Worm (Caenorhabditis elegans) whole organism, young adult: ENCODE results near the gene slc-17.9.

Source experiments
- B0019.2 ChIP-seq: fragments of 200-800 bp; sonication (Bioruptor generic); conservative IDR thresholded peaks from 2 replicates; pipeline ENCODE4 v1.3.6; 2022; ENCODE audit warnings: missing genetic modification reagents, missing genetic modification characterization, missing compliant biosample characterization
- B0035.1 ChIP-seq: sonication (generic microtip); optimal IDR thresholded peaks from 2 replicates; lab custom pipeline; 2016; ENCODE audit warnings: missing genetic modification characterization, mild to moderate bottlenecking, missing compliant biosample characterization, missing genotype, missing genetic modification reagents
- C17E4.6 ChIP-seq: fragments of 200-800 bp; sonication (Bioruptor generic); IDR thresholded peaks from 2 replicates; pipeline ENCODE4 v1.3.6; 2022; ENCODE audit warnings: missing genetic modification reagents, missing genetic modification characterization, missing compliant biosample characterization
- F10E7.11 ChIP-seq: sonication (generic microtip); optimal IDR thresholded peaks from 2 replicates; lab custom pipeline; 2017; ENCODE audit warnings: mild to moderate bottlenecking, missing genetic modification characterization, moderate library complexity, missing compliant biosample characterization
- F22D6.2 ChIP-seq: sonication (generic microtip); optimal IDR thresholded peaks from 2 replicates; lab custom pipeline; 2016; ENCODE audit warnings: mild to moderate bottlenecking, missing genetic modification characterization, missing compliant biosample characterization
- F33H1.4 ChIP-seq: fragments of 200-800 bp; sonication (Bioruptor generic); IDR thresholded peaks from 2 replicates; pipeline ENCODE4 v1.3.6; 2022; ENCODE audit warnings: missing genetic modification reagents, missing genetic modification characterization, missing compliant biosample characterization
- F49E8.2 ChIP-seq: sonication (generic microtip); optimal IDR thresholded peaks from 3 replicates; lab custom pipeline; 2017; ENCODE audit warnings: missing genetic modification characterization, mild to moderate bottlenecking, missing compliant biosample characterization, antibody characterized with exemption, moderate library complexity; ENCODE audit not compliant: insufficient read depth
- F57A8.1 ChIP-seq: fragments of 200-800 bp; sonication (Bioruptor generic); optimal IDR thresholded peaks from 2 replicates; lab custom pipeline; 2018; ENCODE audit warnings: mild to moderate bottlenecking, missing genetic modification characterization, moderate library complexity, missing compliant biosample characterization
- Y53G8AR.9 ChIP-seq: fragments of 200-800 bp; sonication (Bioruptor generic); conservative IDR thresholded peaks from 2 replicates; pipeline ENCODE4 v1.3.6; 2022; ENCODE audit warnings: missing genetic modification reagents, missing genetic modification characterization, missing compliant biosample characterization
- akir-1 ChIP-seq: fragments of 200-800 bp; sonication (Bioruptor generic); optimal IDR thresholded peaks from 2 replicates; lab custom pipeline; 2018; ENCODE audit warnings: mild to moderate bottlenecking, missing genetic modification characterization, moderate library complexity, missing compliant biosample characterization
- athp-1 ChIP-seq: sonication (generic microtip); optimal IDR thresholded peaks from 2 replicates; lab custom pipeline; 2017; ENCODE audit warnings: mild to moderate bottlenecking, missing genetic modification characterization, missing compliant biosample characterization
- ccch-3 ChIP-seq: fragments of 200-800 bp; sonication (Bioruptor generic); optimal IDR thresholded peaks from 2 replicates; lab custom pipeline; 2018; ENCODE audit warnings: mild to moderate bottlenecking, missing genetic modification characterization, missing compliant biosample characterization
- cebp-2 ChIP-seq: fragments of 200-800 bp; sonication (Bioruptor generic); IDR thresholded peaks from 2 replicates; pipeline ENCODE4 v1.3.6; 2022; ENCODE audit warnings: missing genetic modification characterization, missing compliant biosample characterization
- die-1 ChIP-seq: sonication (generic microtip); optimal IDR thresholded peaks from 2 replicates; lab custom pipeline; 2016; ENCODE audit warnings: missing genotype, mild to moderate bottlenecking, missing genetic modification characterization, missing compliant biosample characterization
- efl-1 ChIP-seq: fragments of 150-350 bp; optimal IDR thresholded peaks from 2 replicates; lab custom pipeline; 2014; ENCODE audit warnings: missing biosample characterization, missing genetic modification reagents, missing genetic modification characterization
- egl-44 ChIP-seq: fragments of 200-800 bp; sonication (Bioruptor generic); IDR thresholded peaks from 2 replicates; pipeline ENCODE4 v1.3.6; 2022; ENCODE audit warnings: missing genetic modification reagents, missing genetic modification characterization, missing compliant biosample characterization
- ets-4 ChIP-seq: fragments of 200-800 bp; sonication (Bioruptor generic); optimal IDR thresholded peaks from 2 replicates; lab custom pipeline; 2018; ENCODE audit warnings: mild to moderate bottlenecking, missing genetic modification characterization, missing compliant biosample characterization
- fkh-3 ChIP-seq: sonication (generic microtip); optimal IDR thresholded peaks from 2 replicates; lab custom pipeline; 2016; ENCODE audit warnings: mild to moderate bottlenecking, missing genetic modification characterization, missing compliant biosample characterization
- him-1 ChIP-seq: sonication (generic microtip); optimal IDR thresholded peaks from 2 replicates; lab custom pipeline; 2016; ENCODE audit warnings: missing genotype, missing genetic modification reagents, missing genetic modification characterization, missing compliant biosample characterization
- hrde-1 ChIP-seq: sonication (generic microtip); optimal IDR thresholded peaks from 2 replicates; lab custom pipeline; 2016; ENCODE audit warnings: missing genetic modification characterization, mild to moderate bottlenecking, missing compliant biosample characterization, moderate library complexity, missing genotype, missing genetic modification reagents, borderline replicate concordance
- lin-54 ChIP-seq: fragments of 200-800 bp; sonication (Bioruptor generic); optimal IDR thresholded peaks from 2 replicates; lab custom pipeline; 2018; ENCODE audit warnings: mild to moderate bottlenecking, missing genetic modification characterization, missing compliant biosample characterization
- lir-1 ChIP-seq: fragments of 200-800 bp; sonication (Bioruptor generic); conservative IDR thresholded peaks from 2 replicates; pipeline ENCODE4 v1.3.6; 2022; ENCODE audit warnings: missing genetic modification reagents, missing genetic modification characterization, missing compliant biosample characterization
- madf-10 ChIP-seq: sonication (generic microtip); optimal IDR thresholded peaks from 2 replicates; lab custom pipeline; 2016; ENCODE audit warnings: mild to moderate bottlenecking, missing genetic modification characterization, missing compliant biosample characterization
- madf-6 ChIP-seq: fragments of 200-800 bp; sonication (Bioruptor generic); IDR thresholded peaks from 2 replicates; pipeline ENCODE4 v1.3.6; 2022; ENCODE audit warnings: missing genetic modification reagents, missing genetic modification characterization, missing compliant biosample characterization
- mcd-1 ChIP-seq: fragments of 200-800 bp; sonication (Bioruptor generic); IDR thresholded peaks from 2 replicates; pipeline ENCODE4 v1.3.6; 2022; ENCODE audit warnings: missing genetic modification reagents, missing genetic modification characterization, missing compliant biosample characterization
- mes-4 ChIP-seq: sonication (generic microtip); optimal IDR thresholded peaks from 2 replicates; lab custom pipeline; 2016; ENCODE audit warnings: missing genotype, missing genetic modification characterization, missing compliant biosample characterization
- nfya-1 ChIP-seq: sonication (generic microtip); optimal IDR thresholded peaks from 2 replicates; lab custom pipeline; 2017; ENCODE audit warnings: antibody characterized with exemption, missing compliant biosample characterization, missing genetic modification characterization, borderline replicate concordance; ENCODE audit not compliant: insufficient read depth
- nhr-27 ChIP-seq: fragments of 200-800 bp; sonication (Bioruptor generic); optimal IDR thresholded peaks from 2 replicates; lab custom pipeline; 2018; ENCODE audit warnings: mild to moderate bottlenecking, missing genetic modification characterization, moderate library complexity, missing compliant biosample characterization
- pha-4 ChIP-seq: fragments of 150-350 bp; sonication (generic microtip); optimal IDR thresholded peaks from 2 replicates; lab custom pipeline; 2014; ENCODE audit warnings: missing biosample characterization, missing genetic modification reagents, missing genetic modification characterization
- snpc-1.1 ChIP-seq: sonication (generic microtip); optimal IDR thresholded peaks from 2 replicates; lab custom pipeline; 2017; ENCODE audit warnings: missing genetic modification characterization, mild to moderate bottlenecking, missing compliant biosample characterization, antibody characterized with exemption, moderate library complexity, missing genotype, missing genetic modification reagents; ENCODE audit not compliant: insufficient read depth
- sptf-2 ChIP-seq: fragments of 200-800 bp; sonication (Bioruptor generic); optimal IDR thresholded peaks from 2 replicates; lab custom pipeline; 2018; ENCODE audit warnings: mild to moderate bottlenecking, missing genetic modification characterization, missing compliant biosample characterization
- tbp1 ChIP-seq: fragments of 200-800 bp; sonication (Bioruptor generic); optimal IDR thresholded peaks from 2 replicates; lab custom pipeline; 2018; ENCODE audit warnings: mild to moderate bottlenecking, missing genetic modification characterization, missing compliant biosample characterization
- xnd-1 ChIP-seq: sonication (generic microtip); optimal IDR thresholded peaks from 2 replicates; lab custom pipeline; 2016; ENCODE audit warnings: missing genotype, missing genetic modification reagents, missing genetic modification characterization, missing compliant biosample characterization
- zfh-2 ChIP-seq: fragments of 200-800 bp; sonication (Bioruptor generic); conservative IDR thresholded peaks from 2 replicates; pipeline ENCODE4 v1.3.6; 2022; ENCODE audit warnings: missing genetic modification reagents, missing genetic modification characterization, missing compliant biosample characterization
- ztf-18 ChIP-seq: sonication (generic microtip); optimal IDR thresholded peaks from 2 replicates; lab custom pipeline; 2016; ENCODE audit warnings: missing genotype, mild to moderate bottlenecking, missing genetic modification characterization, missing compliant biosample characterization
- ztf-26 ChIP-seq: sonication (generic microtip); optimal IDR thresholded peaks from 2 replicates; lab custom pipeline; 2017; ENCODE audit warnings: missing genetic modification characterization, missing compliant biosample characterization

slc-17.9 gene

ce11 chrX:9764822-9765221 is at the start of gene slc-17.9:
slc-17.9 (minus strand) TSS chrX:9764922.
- TF ChIP-seq hrde-1 (tag; lab: Kevin White, UChicago) = no peak
- TF ChIP-seq lin-54 (GFP tag; lab: Kevin White, UChicago) = no peak
- TF ChIP-seq ztf-18 (tag; lab: Kevin White, UChicago) = no peak
- TF ChIP-seq F49E8.2 = no peak
- no peak for TF ChIP-seq F33H1.4 (GFP tag; lab: Robert Waterston, UW)
- TF ChIP-seq pha-4 (tag; lab: Kevin White, UChicago) = no peak
- TF ChIP-seq athp-1 (tag; lab: Kevin White, UChicago) = no peak
- no peak for TF ChIP-seq efl-1 (GFP tag; lab: Kevin White, UChicago)
- no peak for TF ChIP-seq ztf-26 (tag; lab: Kevin White, UChicago)
- TF ChIP-seq C17E4.6 = no peak
- no peak for TF ChIP-seq him-1 (tag; lab: Kevin White, UChicago)

- no peak for TF ChIP-seq madf-6 (GFP tag; lab: Robert Waterston, UW)
- TF ChIP-seq akir-1 = no peak
- TF ChIP-seq zfh-2 = peak; percentile 52
- no peak for TF ChIP-seq cebp-2 (GFP tag; lab: Robert Waterston, UW)
- no peak for TF ChIP-seq F57A8.1 (GFP tag; lab: Kevin White, UChicago)
- TF ChIP-seq mcd-1 (GFP tag; lab: Robert Waterston, UW) = 0 out of 2 replicates have a peak, but pooled peaks have one; percentile 7
These were observed 49.5 kb upstream of the slc-17.9 start for ce11 chrX:9814132-9814811.

- TF ChIP-seq tbp1 (GFP tag; lab: Kevin White, UChicago) (no peak), lir-1 (GFP tag; lab: Robert Waterston, UW) (no peak), him-1 (tag; lab: Kevin White, UChicago) (no peak), xnd-1 (no peak), madf-10 (peak; percentile 3), zfh-2 (peak; percentile 86), ets-4 (GFP tag; lab: Kevin White, UChicago) (no peak), fkh-3 (no peak), ccch-3 (GFP tag; lab: Kevin White, UChicago) (no peak), snpc-1.1 (no peak)
These were observed 42.8 kb upstream of the slc-17.9 start, which contains the start of gene lgc-47 for ce11 chrX:9807377-9808048. lgc-47 (minus strand) TSS chrX:9807662.

ce11 chrX:9805426-9805825 is 40.7 kb upstream of the slc-17.9 start:
- no peak for TF ChIP-seq mes-4 (tag; lab: Kevin White, UChicago)
- no peak for TF ChIP-seq B0019.2 (GFP tag; lab: Robert Waterston, UW)
- TF ChIP-seq die-1 (tag; lab: Kevin White, UChicago) = no peak
- TF ChIP-seq Y53G8AR.9 = no peak
- no peak for TF ChIP-seq nhr-27 (tag; lab: Kevin White, UChicago)

ce11 chrX:9804735-9805134 is 40.0 kb upstream of the slc-17.9 start:
- TF ChIP-seq F33H1.4 (GFP tag; lab: Robert Waterston, UW) (no peak), F10E7.11 (tag; lab: Kevin White, UChicago) (no peak), ets-4 (GFP tag; lab: Kevin White, UChicago) (no peak), mes-4 (tag; lab: Kevin White, UChicago) (no peak), nfya-1 (tag; lab: Kevin White, UChicago) (no peak), sptf-2 (GFP tag; lab: Kevin White, UChicago) (no peak), F22D6.2 (tag; lab: Kevin White, UChicago) (no peak), egl-44 (GFP tag; lab: Robert Waterston, UW) (no peak), B0035.1 (no peak)
